Worm (Caenorhabditis elegans) whole organism, L2 larva: Measurements from ENCODE around the gene srv-26.

ENCODE experiments used
- C34F6.9 ChIP-seq: fragments of 150-350 bp; optimal IDR thresholded peaks from 2 replicates; lab custom pipeline; 2014; ENCODE audit warnings: missing biosample characterization, missing genetic modification characterization
- F13H6.1 ChIP-seq: sonication (generic microtip); optimal IDR thresholded peaks from 2 replicates; lab custom pipeline; 2016; ENCODE audit warnings: missing genetic modification characterization, missing compliant biosample characterization
- R02D3.7 ChIP-seq: fragments of 150-350 bp; optimal IDR thresholded peaks from 2 replicates; lab custom pipeline; 2014; ENCODE audit warnings: missing biosample characterization, missing genetic modification characterization
- Y55F3AM.14 ChIP-seq: fragments of 200-800 bp; sonication (Bioruptor generic); optimal IDR thresholded peaks from 2 replicates; lab custom pipeline; 2018; ENCODE audit warnings: mild to moderate bottlenecking, missing genetic modification characterization, missing compliant biosample characterization
- ZK546.5 ChIP-seq: sonication (generic microtip); optimal IDR thresholded peaks from 2 replicates; lab custom pipeline; 2017; ENCODE audit warnings: missing biosample characterization, missing genetic modification characterization
- alr-1 ChIP-seq: fragments of 150-350 bp; optimal IDR thresholded peaks from 2 replicates; lab custom pipeline; 2014; ENCODE audit warnings: missing biosample characterization, missing genetic modification characterization
- aly-2 ChIP-seq: fragments of 150-350 bp; optimal IDR thresholded peaks from 2 replicates; lab custom pipeline; 2014; ENCODE audit warnings: missing biosample characterization, missing genetic modification characterization
- ama-1 ChIP-seq: fragments of 150-350 bp; optimal IDR thresholded peaks from 2 replicates; lab custom pipeline; 2018; ENCODE audit warnings: inconsistent platforms
- blmp-1 ChIP-seq: sonication (generic microtip); optimal IDR thresholded peaks from 2 replicates; lab custom pipeline; 2017; ENCODE audit warnings: missing genetic modification characterization, mild to moderate bottlenecking, missing compliant biosample characterization, antibody characterized with exemption, moderate library complexity; ENCODE audit not compliant: insufficient read depth
- ceh-16 ChIP-seq: fragments of 150-350 bp; optimal IDR thresholded peaks from 2 replicates; lab custom pipeline; 2014; ENCODE audit warnings: missing biosample characterization, missing genetic modification characterization
- ceh-82 ChIP-seq: fragments of 150-350 bp; optimal IDR thresholded peaks from 2 replicates; lab custom pipeline; 2014; ENCODE audit warnings: missing biosample characterization, missing genetic modification characterization
- crh-2 ChIP-seq: sonication (generic microtip); optimal IDR thresholded peaks from 2 replicates; lab custom pipeline; 2017; ENCODE audit warnings: missing biosample characterization, missing genetic modification characterization
- dmd-4 ChIP-seq: sonication (generic microtip); optimal IDR thresholded peaks from 2 replicates; lab custom pipeline; 2017; ENCODE audit warnings: missing biosample characterization, missing genetic modification characterization
- egl-27 ChIP-seq: sonication (generic microtip); optimal IDR thresholded peaks from 3 replicates; lab custom pipeline; 2017; ENCODE audit warnings: missing biosample characterization, missing genetic modification reagents, missing genetic modification characterization
- elt-1 ChIP-seq: fragments of 150-350 bp; optimal IDR thresholded peaks from 2 replicates; lab custom pipeline; 2014; ENCODE audit warnings: missing biosample characterization, missing genetic modification characterization
- elt-3 ChIP-seq: sonication (generic microtip); optimal IDR thresholded peaks from 2 replicates; lab custom pipeline; 2017; ENCODE audit warnings: missing biosample characterization, missing genetic modification characterization
- fos-1 ChIP-seq: fragments of 150-350 bp; optimal IDR thresholded peaks from 2 replicates; lab custom pipeline; 2014; ENCODE audit warnings: missing biosample characterization, missing genetic modification characterization
- gmeb-1 ChIP-seq: fragments of 150-350 bp; optimal IDR thresholded peaks from 2 replicates; lab custom pipeline; 2014; ENCODE audit warnings: missing biosample characterization, missing genetic modification characterization
- lin-11 ChIP-seq: fragments of 150-350 bp; sonication (generic microtip); optimal IDR thresholded peaks from 2 replicates; lab custom pipeline; 2014; ENCODE audit warnings: missing biosample characterization, missing genetic modification characterization, inconsistent platforms, mixed read lengths
- lin-13 ChIP-seq: fragments of 150-350 bp; optimal IDR thresholded peaks from 2 replicates; lab custom pipeline; 2014; ENCODE audit warnings: missing biosample characterization, missing genetic modification reagents, missing genetic modification characterization
- lin-39 ChIP-seq: fragments of 150-350 bp; optimal IDR thresholded peaks from 2 replicates; lab custom pipeline; 2014; ENCODE audit warnings: missing biosample characterization, missing genetic modification reagents, missing genetic modification characterization
- lsy-2 ChIP-seq, 2 experiments: fragments of 150-350 bp in 1 of 2; sonication (generic microtip) in 1 of 2; optimal IDR thresholded peaks; 2 replicates each; lab custom pipeline; 2014 to 2017; ENCODE audit warnings: missing biosample characterization in 2 of 2, missing genetic modification characterization in 2 of 2
- mab-5 ChIP-seq: fragments of 150-350 bp; optimal IDR thresholded peaks from 2 replicates; lab custom pipeline; 2014; ENCODE audit warnings: missing biosample characterization, missing genetic modification characterization
- mbf-1 ChIP-seq: sonication (generic microtip); optimal IDR thresholded peaks from 2 replicates; lab custom pipeline; 2017; ENCODE audit warnings: missing biosample characterization, missing genetic modification characterization
- mdl-1 ChIP-seq, 2 experiments: fragments of 150-350 bp in 1 of 2; sonication (generic microtip) in 1 of 2; optimal IDR thresholded peaks; 2 replicates each; lab custom pipeline; 2017; ENCODE audit warnings: missing biosample characterization in 2 of 2, missing genetic modification characterization in 2 of 2
- nhr-10 ChIP-seq: sonication (generic microtip); optimal IDR thresholded peaks from 2 replicates; lab custom pipeline; 2017; ENCODE audit warnings: missing biosample characterization, missing genetic modification characterization
- nhr-11 ChIP-seq: fragments of 150-350 bp; optimal IDR thresholded peaks from 2 replicates; lab custom pipeline; 2014; ENCODE audit warnings: missing biosample characterization, missing genetic modification characterization
- nhr-12 ChIP-seq: fragments of 150-350 bp; optimal IDR thresholded peaks from 2 replicates; lab custom pipeline; 2014; ENCODE audit warnings: missing biosample characterization, missing genetic modification characterization
- nhr-129 ChIP-seq: fragments of 150-350 bp; optimal IDR thresholded peaks from 2 replicates; lab custom pipeline; 2014; ENCODE audit warnings: missing biosample characterization, missing genetic modification characterization
- nhr-21 ChIP-seq: fragments of 150-350 bp; optimal IDR thresholded peaks from 2 replicates; lab custom pipeline; 2014; ENCODE audit warnings: missing biosample characterization, missing genetic modification characterization
- nhr-23 ChIP-seq: fragments of 150-350 bp; optimal IDR thresholded peaks from 2 replicates; lab custom pipeline; 2014; ENCODE audit warnings: missing biosample characterization, missing genetic modification reagents, missing genetic modification characterization
- nhr-237 ChIP-seq: fragments of 150-350 bp; optimal IDR thresholded peaks from 2 replicates; lab custom pipeline; 2014; ENCODE audit warnings: missing biosample characterization, missing genetic modification characterization
- nhr-25 ChIP-seq: fragments of 150-350 bp; sonication (generic microtip); optimal IDR thresholded peaks from 3 replicates; lab custom pipeline; 2014; ENCODE audit warnings: missing biosample characterization, missing genetic modification characterization
- nhr-6 ChIP-seq: fragments of 150-350 bp; optimal IDR thresholded peaks from 2 replicates; lab custom pipeline; 2014; ENCODE audit warnings: missing biosample characterization, missing genetic modification characterization
- nhr-77 ChIP-seq: fragments of 150-350 bp; optimal IDR thresholded peaks from 2 replicates; lab custom pipeline; 2014; ENCODE audit warnings: missing biosample characterization, missing genetic modification characterization
- peb-1 ChIP-seq: fragments of 150-350 bp; optimal IDR thresholded peaks from 2 replicates; lab custom pipeline; 2014; ENCODE audit warnings: missing biosample characterization, missing genetic modification characterization
- sem-4 ChIP-seq: fragments of 150-350 bp; optimal IDR thresholded peaks from 2 replicates; lab custom pipeline; 2014; ENCODE audit warnings: missing biosample characterization, missing genetic modification reagents, missing genetic modification characterization
- skn-1 ChIP-seq: sonication (generic microtip); optimal IDR thresholded peaks from 2 replicates; lab custom pipeline; 2017; ENCODE audit warnings: missing biosample characterization, missing genetic modification characterization
- sma-3 ChIP-seq: sonication (generic microtip); optimal IDR thresholded peaks from 2 replicates; lab custom pipeline; 2016; ENCODE audit warnings: missing genetic modification reagents, missing genetic modification characterization, missing compliant biosample characterization
- sma-9 ChIP-seq, 2 experiments: fragments of 150-350 bp in 1 of 2; sonication (generic microtip) in 1 of 2; optimal IDR thresholded peaks; 2 replicates each; lab custom pipeline; 2014 to 2016; ENCODE audit warnings: missing genetic modification characterization in 2 of 2, mild to moderate bottlenecking in 1 of 2, missing biosample characterization in 1 of 2, missing compliant biosample characterization in 1 of 2, missing genetic modification reagents in 1 of 2, moderate library complexity in 1 of 2
- snpc-4 ChIP-seq: fragments of 150-350 bp; optimal IDR thresholded peaks from 2 replicates; lab custom pipeline; 2014; ENCODE audit warnings: missing biosample characterization, missing genetic modification characterization
- unc-39 ChIP-seq: fragments of 150-350 bp; optimal IDR thresholded peaks from 2 replicates; lab custom pipeline; 2014; ENCODE audit warnings: missing biosample characterization, missing genetic modification characterization
- unc-55 ChIP-seq: fragments of 150-350 bp; sonication (generic microtip); optimal IDR thresholded peaks from 3 replicates; lab custom pipeline; 2014; ENCODE audit warnings: missing biosample characterization, missing genetic modification reagents, missing genetic modification characterization
- unc-62 ChIP-seq: fragments of 150-350 bp; optimal IDR thresholded peaks from 2 replicates; lab custom pipeline; 2014; ENCODE audit warnings: missing biosample characterization, missing genetic modification reagents, missing genetic modification characterization
- zag-1 ChIP-seq: fragments of 150-350 bp; optimal IDR thresholded peaks from 2 replicates; lab custom pipeline; 2014; ENCODE audit warnings: missing biosample characterization, missing genetic modification characterization
- ztf-1 ChIP-seq: fragments of 200-800 bp; sonication (Bioruptor generic); conservative IDR thresholded peaks from 2 replicates; pipeline ENCODE4 v1.3.6; 2022; ENCODE audit warnings: missing genetic modification characterization, missing compliant biosample characterization
- ztf-11 ChIP-seq: sonication (generic microtip); optimal IDR thresholded peaks from 2 replicates; lab custom pipeline; 2017; ENCODE audit warnings: missing biosample characterization, missing genetic modification characterization
- ztf-4 ChIP-seq: fragments of 150-350 bp; optimal IDR thresholded peaks from 2 replicates; lab custom pipeline; 2014; ENCODE audit warnings: missing biosample characterization, missing genetic modification characterization

srv-26 gene

ce11 chrIV:6325772-6326171, 24.1 kb upstream of the srv-26 start:
- TF ChIP-seq mbf-1 (tag; lab: Kevin White, UChicago), result no peak
- no peak for TF ChIP-seq sem-4 (tag; lab: Kevin White, UChicago)
- TF ChIP-seq nhr-25 (tag; lab: Kevin White, UChicago), result no peak
- no peak for TF ChIP-seq mdl-1 (tag; optimal IDR thresholded peaks at IDR 0.05; lab: Kevin White, UChicago)
- TF ChIP-seq lin-11 (tag; lab: Kevin White, UChicago), result no peak
- TF ChIP-seq lin-13, result no peak
- TF ChIP-seq lsy-2 (tag; optimal IDR thresholded peaks at IDR 0.05; lab: Kevin White, UChicago), result no peak
- no peak for TF ChIP-seq lin-39
- TF ChIP-seq gmeb-1 (tag; lab: Kevin White, UChicago), result no peak
- TF ChIP-seq R02D3.7 (tag; lab: Kevin White, UChicago), result no peak
- no peak for TF ChIP-seq alr-1 (tag; lab: Kevin White, UChicago)
- TF ChIP-seq nhr-11, result no peak
- no peak for TF ChIP-seq C34F6.9 (tag; lab: Kevin White, UChicago)
- TF ChIP-seq nhr-12, result no peak
- TF ChIP-seq ztf-1 (GFP tag; lab: Robert Waterston, UW), result no peak
- no peak for TF ChIP-seq nhr-237
- TF ChIP-seq nhr-10 (tag; lab: Kevin White, UChicago), result no peak
- TF ChIP-seq Y55F3AM.14 (GFP tag; lab: Kevin White, UChicago), result no peak
- no peak for TF ChIP-seq ceh-16 (tag; lab: Kevin White, UChicago)

ce11 chrIV:6323654-6324224, 22.1 kb upstream of the srv-26 start, which contains the start of gene sqd-1:
Gene sqd-1, plus strand, starts transcription at chrIV:6324174.
- TF ChIP-seq dmd-4, result no peak
- TF ChIP-seq ZK546.5, result peak; percentile 100
- no peak for TF ChIP-seq mbf-1 (tag; lab: Kevin White, UChicago)
- peak; percentile 78 for TF ChIP-seq zag-1 (tag; lab: Kevin White, UChicago)
- TF ChIP-seq gmeb-1 (tag; lab: Kevin White, UChicago), result peak; percentile 95
- peak; percentile 97 for TF ChIP-seq nhr-25 (tag; lab: Kevin White, UChicago)
- no peak for TF ChIP-seq nhr-23 (tag; lab: Kevin White, UChicago)
- TF ChIP-seq egl-27, result peak; percentile 91
- no peak for TF ChIP-seq elt-1 (tag; lab: Kevin White, UChicago)
- peak; percentile 94 for TF ChIP-seq ceh-16 (tag; lab: Kevin White, UChicago)
- peak; percentile 87 for TF ChIP-seq R02D3.7 (tag; lab: Kevin White, UChicago)
- TF ChIP-seq nhr-12, result no peak
- TF ChIP-seq fos-1 (tag; lab: Kevin White, UChicago), result peak; percentile 85
- TF ChIP-seq alr-1 (tag; lab: Kevin White, UChicago), result no peak
- no peak for TF ChIP-seq ztf-1 (GFP tag; lab: Robert Waterston, UW)
- TF ChIP-seq aly-2, result no peak
- peak; percentile 60 for TF ChIP-seq ama-1 (lab: Kevin White, UChicago)
- TF ChIP-seq peb-1 (tag; lab: Kevin White, UChicago), result no peak
- peak; percentile 39 for TF ChIP-seq unc-62 (GFP tag; lab: Kevin White, UChicago)
- peak; percentile 84 for TF ChIP-seq Y55F3AM.14 (GFP tag; lab: Kevin White, UChicago)
- TF ChIP-seq unc-55 (GFP tag; lab: Kevin White, UChicago), result peak; percentile 98
- TF ChIP-seq snpc-4 (tag; lab: Kevin White, UChicago), result peak; percentile 84
- TF ChIP-seq nhr-11, result no peak
- TF ChIP-seq mdl-1 (tag; optimal IDR thresholded peaks at IDR 0.05; lab: Kevin White, UChicago), result peak; percentile 27 to 69
- no peak for TF ChIP-seq elt-3 (tag; lab: Kevin White, UChicago)
- peak; percentile 91 for TF ChIP-seq ceh-82 (tag; lab: Kevin White, UChicago)
- TF ChIP-seq ztf-4, result peak; percentile 84
- peak; percentile 56 for TF ChIP-seq nhr-77
- no peak for TF ChIP-seq lin-39
- peak; percentile 95 for TF ChIP-seq C34F6.9 (tag; lab: Kevin White, UChicago)
- no peak for TF ChIP-seq ztf-11 (tag; lab: Kevin White, UChicago)
- TF ChIP-seq nhr-10 (tag; lab: Kevin White, UChicago), result peak; percentile 88
- peak; percentile 67 for TF ChIP-seq blmp-1 (tag; lab: Kevin White, UChicago)
- TF ChIP-seq sma-3 (GFP tag; lab: Kevin White, UChicago), result peak; percentile 97
- TF ChIP-seq skn-1 (tag; lab: Kevin White, UChicago), result peak; percentile 68
- TF ChIP-seq unc-39, result no peak
- peak; percentile 96 for TF ChIP-seq crh-2 (tag; lab: Kevin White, UChicago)
- peak; percentile 98 for TF ChIP-seq sma-9 (GFP tag; optimal IDR thresholded peaks at IDR 0.05; lab: Kevin White, UChicago)
- no peak for TF ChIP-seq sma-9 (tag; optimal IDR thresholded peaks at IDR 0.05; lab: Kevin White, UChicago)
- peak; percentile 35 for TF ChIP-seq nhr-237
- TF ChIP-seq lsy-2 (tag; optimal IDR thresholded peaks at IDR 0.05; lab: Kevin White, UChicago), result peak; percentile 98 to 99
- peak; percentile 89 for TF ChIP-seq nhr-129 (tag; lab: Kevin White, UChicago)
- peak; percentile 91 for TF ChIP-seq nhr-6
- peak; percentile 86 for TF ChIP-seq sem-4 (tag; lab: Kevin White, UChicago)
- TF ChIP-seq lin-13, result peak; percentile 96
- TF ChIP-seq mab-5, result peak; percentile 88
- peak; percentile 97 for TF ChIP-seq nhr-21 (tag; lab: Kevin White, UChicago)
- peak; percentile 99 for TF ChIP-seq lin-11 (tag; lab: Kevin White, UChicago)
- TF ChIP-seq F13H6.1 (tag; lab: Kevin White, UChicago), result peak; percentile 95
